Worm (Caenorhabditis elegans): ENCODE data around the gene F22F7.3.

ce11 chrV:2066780-2067179, 43.7 kb upstream of the F22F7.3 start, which contains the start of gene nhr-86:
- no peak for TF ChIP-seq nhr-12 (tag; optimal IDR thresholded peaks at IDR 0.05)
- TF ChIP-seq nhr-28 (tag; optimal IDR thresholded peaks at IDR 0.05), result no peak
- TF ChIP-seq nhr-76 (tag; optimal IDR thresholded peaks at IDR 0.05), result no peak
- no peak for TF ChIP-seq unc-39 (tag; optimal IDR thresholded peaks at IDR 0.05)
- no peak for TF ChIP-seq jun-1 (tag; optimal IDR thresholded peaks at IDR 0.05)
- no peak for TF ChIP-seq nhr-77 (tag; optimal IDR thresholded peaks at IDR 0.05)
- no peak for TF ChIP-seq ztf-11 (tag; optimal IDR thresholded peaks at IDR 0.05)
- no peak for TF ChIP-seq egl-5 (tag; optimal IDR thresholded peaks at IDR 0.05)
